Worm (Caenorhabditis elegans) whole organism, L1 larva: ENCODE results near the gene golg-4.

Experiments
- aly-2 ChIP-seq: fragments of 150-350 bp; optimal IDR thresholded peaks from 2 replicates; lab custom pipeline; 2014; ENCODE audit warnings: missing biosample characterization, missing genetic modification characterization
- fos-1 ChIP-seq: fragments of 150-350 bp; optimal IDR thresholded peaks from 2 replicates; lab custom pipeline; 2014; ENCODE audit warnings: missing biosample characterization, missing genetic modification characterization
- jun-1 ChIP-seq: fragments of 150-350 bp; optimal IDR thresholded peaks from 2 replicates; lab custom pipeline; 2014; ENCODE audit warnings: missing biosample characterization, missing genetic modification reagents, missing genetic modification characterization
- lin-13 ChIP-seq: fragments of 150-350 bp; optimal IDR thresholded peaks from 2 replicates; lab custom pipeline; 2014; ENCODE audit warnings: missing biosample characterization, missing genetic modification reagents, missing genetic modification characterization
- lin-39 ChIP-seq: fragments of 150-350 bp; optimal IDR thresholded peaks from 2 replicates; lab custom pipeline; 2014; ENCODE audit warnings: missing biosample characterization, missing genetic modification reagents, missing genetic modification characterization
- nhr-19 ChIP-seq: fragments of 200-800 bp; sonication (Bioruptor generic); conservative IDR thresholded peaks from 2 replicates; pipeline ENCODE4 v1.3.6; 2022; ENCODE audit warnings: missing genetic modification characterization, missing compliant biosample characterization
- pag-3 ChIP-seq: sonication (generic microtip); optimal IDR thresholded peaks from 2 replicates; lab custom pipeline; 2017; ENCODE audit warnings: missing genetic modification characterization, mild to moderate bottlenecking, missing compliant biosample characterization, antibody characterized with exemption, borderline replicate concordance; ENCODE audit not compliant: insufficient read depth
- xbp-1 ChIP-seq: sonication (generic microtip); optimal IDR thresholded peaks from 2 replicates; lab custom pipeline; 2016; ENCODE audit warnings: missing genetic modification characterization, missing compliant biosample characterization

DNA sequence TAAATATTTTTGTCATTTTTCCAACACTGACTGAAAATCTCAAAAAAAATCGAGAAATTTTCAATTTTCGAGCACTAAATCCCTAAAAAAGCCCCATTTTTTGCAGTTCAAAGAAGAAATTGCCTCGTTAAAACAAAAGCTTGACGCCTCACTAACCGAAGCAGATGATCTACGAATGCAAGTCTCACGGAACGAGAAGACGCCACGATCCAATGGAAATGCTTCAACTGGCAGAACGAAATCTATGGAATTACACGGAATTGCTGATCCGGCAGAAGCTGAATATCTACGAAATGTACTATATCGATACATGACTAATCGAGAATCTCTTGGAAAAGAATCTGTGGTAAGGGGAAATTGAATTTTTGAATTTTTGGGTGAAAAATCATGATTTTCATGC lies 18.6 kb downstream of the golg-4 start:
- no peak for TF ChIP-seq aly-2 (tag; lab: Kevin White, UChicago)
- TF ChIP-seq nhr-19 (GFP tag; lab: Robert Waterston, UW): no peak
- TF ChIP-seq lin-39: no peak
- TF ChIP-seq fos-1 (tag; lab: Kevin White, UChicago): no peak
- TF ChIP-seq pag-3 (tag; lab: Kevin White, UChicago): no peak
- no peak for TF ChIP-seq jun-1 (tag; lab: Kevin White, UChicago)
- TF ChIP-seq xbp-1 (tag; lab: Kevin White, UChicago): no peak
- no peak for TF ChIP-seq lin-13 (GFP tag; lab: Kevin White, UChicago)
